Fruit fly (Drosophila melanogaster): ENCODE results near the gene brv3.
A peak's percentile ranks its signal among the peaks of the same experiment; 100 is the strongest.

Gene brv3

dm6 chrX:2647472-2647883, 23.1 kb upstream of the brv3 start (continued):
- peak; percentile 97 for TF ChIP-seq Eip78C (GFP tag)
- TF ChIP-seq CG15336 (GFP tag; IDR thresholded peaks at IDR 0.05): peak; percentile 91
- TF ChIP-seq achi (GFP tag; optimal IDR thresholded peaks at IDR 0.05): peak; percentile 85
- peak; percentile 89 for TF ChIP-seq cyc (GFP tag; optimal IDR thresholded peaks at IDR 0.05)
- peak; percentile 92 for TF ChIP-seq pdm3 (GFP tag; optimal IDR thresholded peaks at IDR 0.05)
- TF ChIP-seq esn (GFP tag; optimal IDR thresholded peaks at IDR 0.05): peak; percentile 91
- peak; percentile 88 for TF ChIP-seq Gug (GFP tag; IDR thresholded peaks at IDR 0.05)
- TF ChIP-seq CG31627 (GFP tag; optimal IDR thresholded peaks at IDR 0.05): peak; percentile 90
- TF ChIP-seq CG11902 (GFP tag; optimal IDR thresholded peaks at IDR 0.05): peak; percentile 76
- peak; percentile 82 for TF ChIP-seq Ets21C (GFP tag; optimal IDR thresholded peaks at IDR 0.05)
- peak; percentile 89 for TF ChIP-seq acj6 (GFP tag; optimal IDR thresholded peaks at IDR 0.05)
- peak; percentile 86 for TF ChIP-seq net (GFP tag; optimal IDR thresholded peaks at IDR 0.05)
- peak; percentile 91 for TF ChIP-seq CG3032 (tag; optimal IDR thresholded peaks at IDR 0.05)
- TF ChIP-seq CG10631 (GFP tag; optimal IDR thresholded peaks at IDR 0.05): peak; percentile 83
- peak; percentile 90 for TF ChIP-seq CG11762 (GFP tag; optimal IDR thresholded peaks at IDR 0.05; ENCODE audit: insufficient read depth)
- peak; percentile 92 for TF ChIP-seq topi (GFP tag; optimal IDR thresholded peaks at IDR 0.05)
- peak; percentile 85 for TF ChIP-seq CG6854 (GFP tag; optimal IDR thresholded peaks at IDR 0.05)
- peak; percentile 68 for TF ChIP-seq Blimp-1 (GFP tag; optimal IDR thresholded peaks at IDR 0.05)
- TF ChIP-seq Met (GFP tag; optimal IDR thresholded peaks at IDR 0.05): peak; percentile 89
- TF ChIP-seq CG6276 (GFP tag; optimal IDR thresholded peaks at IDR 0.05): peak; percentile 88
- TF ChIP-seq CG8319 (GFP tag; optimal IDR thresholded peaks at IDR 0.05): peak; percentile 87
- TF ChIP-seq CG11294 (GFP tag; IDR thresholded peaks at IDR 0.05): peak; percentile 80
- TF ChIP-seq CG9139 (GFP tag; optimal IDR thresholded peaks at IDR 0.05): peak; percentile 76
- TF ChIP-seq CG6792 (GFP tag; optimal IDR thresholded peaks at IDR 0.05): peak; percentile 91
- peak; percentile 85 for TF ChIP-seq CG8632 (GFP tag; optimal IDR thresholded peaks at IDR 0.05)
- TF ChIP-seq dac (GFP tag; optimal IDR thresholded peaks at IDR 0.05): peak; percentile 83
- TF ChIP-seq CG1621 (tag; optimal IDR thresholded peaks at IDR 0.05): peak; percentile 88
- TF ChIP-seq CG4318 (GFP tag; optimal IDR thresholded peaks at IDR 0.05): peak; percentile 79

- peak; percentile 89 for TF ChIP-seq fd85E (GFP tag; optimal IDR thresholded peaks at IDR 0.05)
- TF ChIP-seq OdsH (GFP tag; optimal IDR thresholded peaks at IDR 0.05): peak; percentile 98
- peak; percentile 97 for TF ChIP-seq CG10669 (GFP tag; optimal IDR thresholded peaks at IDR 0.05)
- TF ChIP-seq CG11762 (GFP tag; optimal IDR thresholded peaks at IDR 0.05; ENCODE audit: insufficient read depth): peak; percentile 95
- peak; percentile 99 for TF ChIP-seq Hr39 (GFP tag; optimal IDR thresholded peaks at IDR 0.05)
- TF ChIP-seq CG3919 (GFP tag; optimal IDR thresholded peaks at IDR 0.05): peak; percentile 98
- peak; percentile 99 for TF ChIP-seq Met (GFP tag; optimal IDR thresholded peaks at IDR 0.05)
- TF ChIP-seq dsx (GFP tag; optimal IDR thresholded peaks at IDR 0.05; ENCODE audit: poor library complexity, severe bottlenecking): peak; percentile 97
- TF ChIP-seq CG8319 (GFP tag; optimal IDR thresholded peaks at IDR 0.05): peak; percentile 96
- peak; percentile 99 for TF ChIP-seq Eip78C (GFP tag)
- peak; percentile 94 for TF ChIP-seq vri (GFP tag; optimal IDR thresholded peaks at IDR 0.05)
- peak; percentile 98 for TF ChIP-seq dac (GFP tag; optimal IDR thresholded peaks at IDR 0.05)
- TF ChIP-seq CG9139 (GFP tag; optimal IDR thresholded peaks at IDR 0.05): peak; percentile 95
- TF ChIP-seq CG16779 (tag; optimal IDR thresholded peaks at IDR 0.05): peak; percentile 98
- TF ChIP-seq spab (GFP tag; optimal IDR thresholded peaks at IDR 0.05): peak; percentile 95
- TF ChIP-seq CG6808 (GFP tag; optimal IDR thresholded peaks at IDR 0.05): peak; percentile 97
- TF ChIP-seq salr (GFP tag; optimal IDR thresholded peaks at IDR 0.05): peak; percentile 94 to 97
- peak; percentile 97 for TF ChIP-seq CG4318 (GFP tag; optimal IDR thresholded peaks at IDR 0.05)
- peak; percentile 98 for TF ChIP-seq CG1621 (tag; optimal IDR thresholded peaks at IDR 0.05)
- peak; percentile 96 for TF ChIP-seq CG10631 (GFP tag; optimal IDR thresholded peaks at IDR 0.05)
- peak; percentile 98 for TF ChIP-seq CG8119 (GFP tag; IDR thresholded peaks at IDR 0.05)
- TF ChIP-seq eg (GFP tag; IDR thresholded peaks at IDR 0.05): peak; percentile 97
- peak; percentile 99 for TF ChIP-seq esn (GFP tag; optimal IDR thresholded peaks at IDR 0.05)
- peak; percentile 97 for TF ChIP-seq Sox15 (GFP tag; optimal IDR thresholded peaks at IDR 0.05)
- TF ChIP-seq CG32006 (GFP tag; optimal IDR thresholded peaks at IDR 0.05): peak; percentile 99
- peak; percentile 95 for TF ChIP-seq Gug (GFP tag; IDR thresholded peaks at IDR 0.05)
- peak; percentile 96 for TF ChIP-seq CG3032 (tag; optimal IDR thresholded peaks at IDR 0.05)
- TF ChIP-seq acj6 (GFP tag; optimal IDR thresholded peaks at IDR 0.05): peak; percentile 97
- TF ChIP-seq CG7368 (GFP tag; optimal IDR thresholded peaks at IDR 0.05): peak; percentile 96
- peak; percentile 97 for TF ChIP-seq CG34406 (GFP tag; optimal IDR thresholded peaks at IDR 0.05)
- TF ChIP-seq Eip75B (GFP tag; optimal IDR thresholded peaks at IDR 0.05): peak; percentile 98
- TF ChIP-seq lz (GFP tag; optimal IDR thresholded peaks at IDR 0.05): peak; percentile 99
- peak; percentile 98 for TF ChIP-seq net (GFP tag; optimal IDR thresholded peaks at IDR 0.05)
- peak; percentile 99 for TF ChIP-seq CG6276 (GFP tag; optimal IDR thresholded peaks at IDR 0.05)
Observed at dm6 chrX:2646022-2646761, 21.8 kb upstream of the brv3 start.
